Fruit fly (Drosophila melanogaster): Measurements from ENCODE around the gene org-1.

Gene org-1

dm6 chrX:8455019-8455555, at the start of gene org-1:
Gene org-1, minus strand, starts transcription at chrX:8455069.
- TF ChIP-seq psq (optimal IDR thresholded peaks at IDR 0.05) (no peak), Dll (optimal IDR thresholded peaks at IDR 0.05) (no peak), EcR (GFP tag; optimal IDR thresholded peaks at IDR 0.05) (no peak), usp (GFP tag; optimal IDR thresholded peaks at IDR 0.05) (no peak), pan (optimal IDR thresholded peaks at IDR 0.05) (no peak), CG8478 (optimal IDR thresholded peaks at IDR 0.05) (no peak)

dm6 chrX:8502053-8502452, 47.2 kb upstream of the org-1 start:
- TF ChIP-seq pan (optimal IDR thresholded peaks at IDR 0.05) (no peak), usp (GFP tag; optimal IDR thresholded peaks at IDR 0.05) (no peak), EcR (GFP tag; optimal IDR thresholded peaks at IDR 0.05) (no peak), Dll (optimal IDR thresholded peaks at IDR 0.05) (no peak), CG8478 (optimal IDR thresholded peaks at IDR 0.05) (no peak), psq (optimal IDR thresholded peaks at IDR 0.05) (no peak)

- no peak for TF ChIP-seq EcR (GFP tag; optimal IDR thresholded peaks at IDR 0.05)
- no peak for TF ChIP-seq CG8478 (optimal IDR thresholded peaks at IDR 0.05)
- TF ChIP-seq pan (optimal IDR thresholded peaks at IDR 0.05) = no peak
- TF ChIP-seq usp (GFP tag; optimal IDR thresholded peaks at IDR 0.05) = no peak
- TF ChIP-seq psq (optimal IDR thresholded peaks at IDR 0.05) = no peak
- no peak for TF ChIP-seq Dll (optimal IDR thresholded peaks at IDR 0.05)
These were observed 46.5 kb upstream of the org-1 start for dm6 chrX:8501374-8501773.

- TF ChIP-seq psq (optimal IDR thresholded peaks at IDR 0.05) (no peak), EcR (GFP tag; optimal IDR thresholded peaks at IDR 0.05) (no peak), pan (optimal IDR thresholded peaks at IDR 0.05) (no peak), CG8478 (optimal IDR thresholded peaks at IDR 0.05) (no peak), Dll (optimal IDR thresholded peaks at IDR 0.05) (no peak), usp (GFP tag; optimal IDR thresholded peaks at IDR 0.05) (no peak)
These were observed 44.3 kb upstream of the org-1 start for dm6 chrX:8499151-8499550.

- no peak for TF ChIP-seq pan (optimal IDR thresholded peaks at IDR 0.05)
These were observed 42.8 kb upstream of the org-1 start for dm6 chrX:8497604-8498232.

dm6 chrX:8496362-8496761, 41.5 kb upstream of the org-1 start:
- TF ChIP-seq pan (optimal IDR thresholded peaks at IDR 0.05) (no peak), Dll (optimal IDR thresholded peaks at IDR 0.05) (no peak), usp (GFP tag; optimal IDR thresholded peaks at IDR 0.05) (no peak), psq (optimal IDR thresholded peaks at IDR 0.05) (no peak), CG8478 (optimal IDR thresholded peaks at IDR 0.05) (no peak)

dm6 chrX:8493473-8493872, 38.6 kb upstream of the org-1 start:
- TF ChIP-seq EcR (GFP tag; optimal IDR thresholded peaks at IDR 0.05) = no peak
- TF ChIP-seq psq (optimal IDR thresholded peaks at IDR 0.05) = no peak
- TF ChIP-seq usp (GFP tag; optimal IDR thresholded peaks at IDR 0.05) = no peak
- TF ChIP-seq CG8478 (optimal IDR thresholded peaks at IDR 0.05) = no peak
- TF ChIP-seq pan (optimal IDR thresholded peaks at IDR 0.05) = no peak

dm6 chrX:8492849-8493248, 38.0 kb upstream of the org-1 start:
- no peak for TF ChIP-seq usp (GFP tag; optimal IDR thresholded peaks at IDR 0.05)
- TF ChIP-seq CG8478 (optimal IDR thresholded peaks at IDR 0.05) = no peak
- no peak for TF ChIP-seq Dll (optimal IDR thresholded peaks at IDR 0.05)
- TF ChIP-seq EcR (GFP tag; optimal IDR thresholded peaks at IDR 0.05) = no peak
- no peak for TF ChIP-seq pan (optimal IDR thresholded peaks at IDR 0.05)
- no peak for TF ChIP-seq psq (optimal IDR thresholded peaks at IDR 0.05)

dm6 chrX:8491452-8492046, 36.7 kb upstream of the org-1 start:
- TF ChIP-seq EcR (GFP tag; optimal IDR thresholded peaks at IDR 0.05) = no peak
- no peak for TF ChIP-seq CG8478 (optimal IDR thresholded peaks at IDR 0.05)
- TF ChIP-seq usp (GFP tag; optimal IDR thresholded peaks at IDR 0.05) = no peak
- no peak for TF ChIP-seq Dll (optimal IDR thresholded peaks at IDR 0.05)
- TF ChIP-seq pan (optimal IDR thresholded peaks at IDR 0.05) = no peak
- no peak for TF ChIP-seq psq (optimal IDR thresholded peaks at IDR 0.05)

- TF ChIP-seq Dll (optimal IDR thresholded peaks at IDR 0.05) = no peak
These were observed 36.1 kb upstream of the org-1 start for dm6 chrX:8490976-8491345.

- TF ChIP-seq psq (optimal IDR thresholded peaks at IDR 0.05) (no peak), CG8478 (optimal IDR thresholded peaks at IDR 0.05) (no peak), Dll (optimal IDR thresholded peaks at IDR 0.05) (no peak), pan (optimal IDR thresholded peaks at IDR 0.05) (no peak), EcR (GFP tag; optimal IDR thresholded peaks at IDR 0.05) (no peak), usp (GFP tag; optimal IDR thresholded peaks at IDR 0.05) (no peak)
These were observed 35.6 kb upstream of the org-1 start for dm6 chrX:8490291-8490975.

dm6 chrX:8489485-8489970, 34.7 kb upstream of the org-1 start, which contains the start of gene otu:
Gene otu, minus strand, starts transcription at chrX:8489535.
- no peak for TF ChIP-seq CG8478 (optimal IDR thresholded peaks at IDR 0.05)
- no peak for TF ChIP-seq Dll (optimal IDR thresholded peaks at IDR 0.05)
- no peak for TF ChIP-seq psq (optimal IDR thresholded peaks at IDR 0.05)
- TF ChIP-seq EcR (GFP tag; optimal IDR thresholded peaks at IDR 0.05) = no peak
- no peak for TF ChIP-seq pan (optimal IDR thresholded peaks at IDR 0.05)
- no peak for TF ChIP-seq usp (GFP tag; optimal IDR thresholded peaks at IDR 0.05)
